Fruit fly (Drosophila melanogaster): ENCODE measurements around the gene CG14050.

Gene CG14050

dm6 chrX:2298708-2299370 lies 27.2 kb downstream of the CG14050 start (continued):
- peak; percentile 77 for TF ChIP-seq sd (tag; optimal IDR thresholded peaks at IDR 0.05)
- TF ChIP-seq CG17361 (GFP tag; IDR thresholded peaks at IDR 0.05) = peak; percentile 74
- no peak for TF ChIP-seq Dfd (GFP tag; optimal IDR thresholded peaks at IDR 0.05)
- TF ChIP-seq CG31388 (GFP tag; optimal IDR thresholded peaks at IDR 0.05) = peak; percentile 11
- no peak for TF ChIP-seq ham (GFP tag; IDR thresholded peaks at IDR 0.05)
- TF ChIP-seq bbx (GFP tag; IDR thresholded peaks at IDR 0.05; ENCODE audit: partially characterized antibody) = no peak
- peak; percentile 71 for TF ChIP-seq CG11398 (GFP tag; optimal IDR thresholded peaks at IDR 0.05)
- no peak for TF ChIP-seq vnd (GFP tag; IDR thresholded peaks at IDR 0.05; ENCODE audit: partially characterized antibody)
- TF ChIP-seq CG14050 (GFP tag; IDR thresholded peaks at IDR 0.05) = peak; percentile 78
- peak; percentile 69 for TF ChIP-seq odd (GFP tag; optimal IDR thresholded peaks at IDR 0.05)
- TF ChIP-seq C15 (GFP tag; IDR thresholded peaks at IDR 0.05) = no peak
- TF ChIP-seq ranshi (GFP tag; IDR thresholded peaks at IDR 0.05) = peak; percentile 71
- TF ChIP-seq CG11696 (GFP tag; IDR thresholded peaks at IDR 0.05) = peak; percentile 26; the same call in 1 of the 2 replicates
- no peak for TF ChIP-seq sna (GFP tag; IDR thresholded peaks at IDR 0.05; ENCODE audit: partially characterized antibody)
- TF ChIP-seq crp (GFP tag; optimal IDR thresholded peaks at IDR 0.05) = peak in 1 of 2 experiments; percentile 26
- TF ChIP-seq CG2678 (tag; optimal IDR thresholded peaks at IDR 0.05) = peak; percentile 74
- TF ChIP-seq CG3995 (GFP tag; optimal IDR thresholded peaks at IDR 0.05) = no peak
- TF ChIP-seq yki (optimal IDR thresholded peaks at IDR 0.05) = peak; percentile 11
- TF ChIP-seq CG12236 (GFP tag; optimal IDR thresholded peaks at IDR 0.05) = peak; percentile 78
- no peak for TF ChIP-seq Tbp (GFP tag; optimal IDR thresholded peaks at IDR 0.05)
- peak; percentile 76 to 79 for TF ChIP-seq Pdp1 (GFP tag; optimal IDR thresholded peaks at IDR 0.05)
- peak; percentile 69 for TF ChIP-seq Bdp1 (GFP tag; optimal IDR thresholded peaks at IDR 0.05)
- TF ChIP-seq hkb (optimal IDR thresholded peaks at IDR 0.05) = no peak
- TF ChIP-seq hkb (GFP tag; IDR thresholded peaks at IDR 0.05) = peak; percentile 87
- TF ChIP-seq caup (GFP tag; optimal IDR thresholded peaks at IDR 0.05; ENCODE audit: severe bottlenecking) = peak; percentile 27
- no peak for TF ChIP-seq hbn (GFP tag; IDR thresholded peaks at IDR 0.05; ENCODE audit: partially characterized antibody)
- no peak for TF ChIP-seq ftz-f1 (GFP tag; optimal IDR thresholded peaks at IDR 0.05)
- no peak for TF ChIP-seq unc-4 (GFP tag; IDR thresholded peaks at IDR 0.05; ENCODE audit: partially characterized antibody)
- TF ChIP-seq D (optimal IDR thresholded peaks at IDR 0.05) = peak; percentile 7
- TF ChIP-seq D (GFP tag; optimal IDR thresholded peaks at IDR 0.05) = peak; percentile 81
- peak; percentile 74 for TF ChIP-seq CG33213 (GFP tag; optimal IDR thresholded peaks at IDR 0.05)
- peak; percentile 78 for TF ChIP-seq CG12071 (GFP tag; optimal IDR thresholded peaks at IDR 0.05)
- TF ChIP-seq gsb (GFP tag; IDR thresholded peaks at IDR 0.05) = no peak
- TF ChIP-seq prd (optimal IDR thresholded peaks at IDR 0.05) = no peak
- peak; percentile 89 for TF ChIP-seq prd (GFP tag; IDR thresholded peaks at IDR 0.05)
- TF ChIP-seq CG1647 (GFP tag; optimal IDR thresholded peaks at IDR 0.05) = peak; percentile 37
- peak; percentile 2 for TF ChIP-seq CG15011 (GFP tag; optimal IDR thresholded peaks at IDR 0.05)
- TF ChIP-seq chif (GFP tag; optimal IDR thresholded peaks at IDR 0.05) = peak; percentile 74 to 81
- peak; percentile 66 for TF ChIP-seq Nf-YA (GFP tag; IDR thresholded peaks at IDR 0.05)
- TF ChIP-seq slbo (GFP tag; IDR thresholded peaks at IDR 0.05) = peak; percentile 47; the same call in 1 of the 2 replicates
- TF ChIP-seq Hsf (GFP tag; optimal IDR thresholded peaks at IDR 0.05) = peak; percentile 88
- peak; percentile 78 for TF ChIP-seq Asciz (GFP tag; optimal IDR thresholded peaks at IDR 0.05)
- TF ChIP-seq inv (GFP tag; IDR thresholded peaks at IDR 0.05; ENCODE audit: partially characterized antibody) = no peak
- TF ChIP-seq dimm (GFP tag; IDR thresholded peaks at IDR 0.05) = peak; percentile 58; the same call in 1 of the 2 replicates
- peak; percentile 15 for TF ChIP-seq BtbVII (GFP tag; optimal IDR thresholded peaks at IDR 0.05)
- TF ChIP-seq CG43689 (GFP tag; IDR thresholded peaks at IDR 0.05) = peak; percentile 72
- TF ChIP-seq Hmx (GFP tag; optimal IDR thresholded peaks at IDR 0.05) = no peak
- TF ChIP-seq CG3847 (GFP tag; IDR thresholded peaks at IDR 0.05) = peak; percentile 48
- TF ChIP-seq CG6854 (GFP tag; optimal IDR thresholded peaks at IDR 0.05) = peak; percentile 20
- no peak for TF ChIP-seq knrl (GFP tag; IDR thresholded peaks at IDR 0.05; ENCODE audit: partially characterized antibody)
- TF ChIP-seq chm (GFP tag; IDR thresholded peaks at IDR 0.05) = peak; percentile 97
